Fruit fly (Drosophila melanogaster) whole organism, adult: ENCODE measurements around the gene Etfb.

Source experiments
- CG12768 ChIP-seq: fragments of 200-800 bp; sonication (Bioruptor generic); optimal IDR thresholded peaks from 2 replicates; lab custom pipeline; 2017; ENCODE audit warnings: missing biosample characterization, missing genetic modification characterization, mild to moderate bottlenecking, moderate library complexity, missing genetic modification reagents
- CG14711 ChIP-seq: fragments of 200-800 bp; sonication (Bioruptor generic); optimal IDR thresholded peaks from 2 replicates; lab custom pipeline; 2018; ENCODE audit warnings: missing biosample characterization, mild to moderate bottlenecking, missing genetic modification characterization, moderate library complexity
- CG1620 ChIP-seq: fragments of 200-800 bp; sonication (Bioruptor generic); optimal IDR thresholded peaks from 2 replicates; lab custom pipeline; 2016; ENCODE audit warnings: missing biosample characterization, missing genetic modification characterization
- CG33017 ChIP-seq: fragments of 200-800 bp; sonication (Bioruptor generic); optimal IDR thresholded peaks from 2 replicates; lab custom pipeline; 2018; ENCODE audit warnings: missing biosample characterization, mild to moderate bottlenecking, missing genetic modification characterization, moderate library complexity
- CG7045 ChIP-seq: fragments of 200-800 bp; sonication (Bioruptor generic); optimal IDR thresholded peaks from 2 replicates; lab custom pipeline; 2017; ENCODE audit warnings: missing biosample characterization, mild to moderate bottlenecking, missing genetic modification characterization
- CG7101 ChIP-seq: fragments of 200-800 bp; sonication (Bioruptor generic); optimal IDR thresholded peaks from 2 replicates; lab custom pipeline; 2018; ENCODE audit warnings: missing biosample characterization, mild to moderate bottlenecking, missing genetic modification characterization, moderate library complexity
- Clk ChIP-seq: fragments of 200-800 bp; sonication (Bioruptor generic); optimal IDR thresholded peaks from 2 replicates; lab custom pipeline; 2017; ENCODE audit warnings: missing biosample characterization, missing genetic modification characterization
- Hr96 ChIP-seq: fragments of 200-800 bp; sonication (Bioruptor generic); optimal IDR thresholded peaks from 2 replicates; lab custom pipeline; 2016; ENCODE audit warnings: missing biosample characterization, missing genetic modification characterization
- Mnt ChIP-seq: fragments of 200-800 bp; sonication (Bioruptor generic); optimal IDR thresholded peaks from 2 replicates; lab custom pipeline; 2016; ENCODE audit warnings: missing biosample characterization, mild to moderate bottlenecking, missing genetic modification characterization
- cic ChIP-seq: fragments of 200-800 bp; sonication (Bioruptor generic); optimal IDR thresholded peaks from 2 replicates; lab custom pipeline; 2017; ENCODE audit warnings: missing biosample characterization, mild to moderate bottlenecking, missing genetic modification characterization, moderate library complexity
- cnc ChIP-seq, 2 experiments: fragments of >200 bp; optimal IDR thresholded peaks; 2 replicates each; lab custom pipeline; 2017
- kay ChIP-seq: fragments of 200-800 bp; sonication (Bioruptor generic); peaks from one replicate; lab custom pipeline; 2016; ENCODE audit warnings: missing biosample characterization, missing genetic modification characterization, borderline replicate concordance
- ovo ChIP-seq: fragments of 200-800 bp; sonication (Bioruptor generic); optimal IDR thresholded peaks from 2 replicates; lab custom pipeline; 2016; ENCODE audit warnings: missing biosample characterization, missing genetic modification characterization
- toe ChIP-seq: fragments of 200-800 bp; sonication (Bioruptor generic); optimal IDR thresholded peaks from 2 replicates; lab custom pipeline; 2016; ENCODE audit warnings: missing biosample characterization, missing genetic modification characterization

dm6 chr3R:29757681-29758080 is 45.1 kb downstream of the Etfb start:
- TF ChIP-seq ovo: no peak
- no peak for TF ChIP-seq CG7101 (tag; lab: Kevin White, UChicago)
- no peak for TF ChIP-seq Mnt
- no peak for TF ChIP-seq CG1620 (GFP tag; lab: Kevin White, UChicago)
- TF ChIP-seq cnc (optimal IDR thresholded peaks at IDR 0.05; lab: Kevin White, UChicago): no peak
- TF ChIP-seq Clk (GFP tag; lab: Kevin White, UChicago): no peak
- TF ChIP-seq CG7045 (GFP tag; lab: Kevin White, UChicago): no peak
- TF ChIP-seq cic (GFP tag; lab: Kevin White, UChicago): no peak
- TF ChIP-seq kay (GFP tag; lab: Kevin White, UChicago): no peak
- no peak for TF ChIP-seq toe
- TF ChIP-seq CG14711 (tag; lab: Kevin White, UChicago): no peak
- TF ChIP-seq CG33017: no peak
- no peak for TF ChIP-seq CG12768 (GFP tag; lab: Kevin White, UChicago)
- no peak for TF ChIP-seq Hr96 (GFP tag; lab: Kevin White, UChicago)
